Fruit fly (Drosophila melanogaster): ENCODE results near the gene SoYb.

SoYb gene

DNA sequence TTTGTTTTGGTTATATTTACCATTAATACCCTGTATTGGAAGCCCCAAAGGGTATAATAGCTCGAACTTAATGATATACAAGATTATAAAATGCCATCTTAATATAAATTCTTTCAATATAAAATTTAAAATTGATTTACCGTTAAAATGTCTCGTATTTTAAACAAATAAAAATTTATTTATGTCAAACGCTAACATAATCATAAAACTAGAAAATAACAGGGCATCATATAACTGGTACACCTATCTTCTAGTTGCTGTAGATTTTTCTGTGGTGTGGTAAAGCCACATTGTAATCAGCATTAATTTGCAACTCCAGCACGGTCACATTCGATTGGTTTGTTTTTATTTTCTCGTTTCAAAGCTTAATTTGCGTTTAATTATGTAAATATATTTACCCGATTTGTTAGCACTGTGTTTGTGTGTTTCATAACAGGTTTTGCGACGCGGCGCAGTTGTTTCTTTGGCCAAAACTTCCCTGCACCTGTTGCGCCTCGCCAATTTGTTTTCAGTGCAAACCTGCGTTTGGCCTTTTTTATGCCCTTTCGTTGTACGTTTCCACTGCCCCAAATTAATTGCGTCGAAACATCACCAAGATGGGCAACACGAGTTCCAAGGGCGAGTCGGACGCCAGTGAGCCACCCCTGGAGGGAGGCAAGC is 45.4 kb downstream of the SoYb start, which contains the start of the genes CG4658 and CG5846 (continued):
- TF ChIP-seq fd59A (GFP tag; optimal IDR thresholded peaks at IDR 0.05) (peak; percentile 74), CG6854 (GFP tag; optimal IDR thresholded peaks at IDR 0.05) (peak; percentile 40), CG8319 (GFP tag; optimal IDR thresholded peaks at IDR 0.05) (peak; percentile 79), dsx (GFP tag; optimal IDR thresholded peaks at IDR 0.05; ENCODE audit: poor library complexity, severe bottlenecking) (peak; percentile 94), cyc (GFP tag; optimal IDR thresholded peaks at IDR 0.05) (peak; percentile 92), Eip93F (GFP tag; optimal IDR thresholded peaks at IDR 0.05) (no peak), Hr39 (GFP tag; optimal IDR thresholded peaks at IDR 0.05) (peak; percentile 90), Blimp-1 (GFP tag; optimal IDR thresholded peaks at IDR 0.05) (peak; percentile 60), CG4318 (GFP tag; optimal IDR thresholded peaks at IDR 0.05) (no peak), CG11902 (GFP tag; optimal IDR thresholded peaks at IDR 0.05) (peak; percentile 84), CG10669 (GFP tag; optimal IDR thresholded peaks at IDR 0.05) (peak; percentile 90)

DNA sequence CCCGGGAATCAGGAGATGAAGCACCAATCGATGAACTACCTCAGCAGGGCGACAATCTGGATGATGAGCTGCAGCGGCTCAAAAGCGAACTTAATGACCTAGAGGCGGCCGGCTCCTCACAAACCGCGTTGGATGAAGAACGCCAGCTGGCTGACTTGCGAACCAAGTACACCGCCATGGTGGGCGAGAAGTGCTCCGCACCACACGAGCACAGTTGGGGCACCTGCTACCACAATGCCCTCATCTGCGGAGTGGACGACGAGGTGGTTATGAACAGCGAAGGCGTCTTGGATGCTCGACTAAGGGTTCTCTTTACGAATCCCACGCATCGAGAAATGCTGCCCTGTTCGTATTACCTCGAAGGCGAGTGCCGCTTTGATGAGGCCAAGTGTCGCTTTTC is 47.8 kb downstream of the SoYb start:
- TF ChIP-seq vri (GFP tag; optimal IDR thresholded peaks at IDR 0.05), result no peak
- no peak for TF ChIP-seq CG16779 (tag; optimal IDR thresholded peaks at IDR 0.05)
- TF ChIP-seq Hr4 (GFP tag; optimal IDR thresholded peaks at IDR 0.05), result no peak
- no peak for TF ChIP-seq Sox15 (GFP tag; optimal IDR thresholded peaks at IDR 0.05)
- no peak for TF ChIP-seq CG4318 (GFP tag; optimal IDR thresholded peaks at IDR 0.05)
- TF ChIP-seq Met (GFP tag; optimal IDR thresholded peaks at IDR 0.05), result no peak
- no peak for TF ChIP-seq fd85E (GFP tag; optimal IDR thresholded peaks at IDR 0.05)
- TF ChIP-seq esn (GFP tag; optimal IDR thresholded peaks at IDR 0.05), result no peak
- no peak for TF ChIP-seq CG3919 (GFP tag; optimal IDR thresholded peaks at IDR 0.05)
- no peak for TF ChIP-seq Smox (GFP tag; optimal IDR thresholded peaks at IDR 0.05)
- no peak for TF ChIP-seq CG8319 (GFP tag; optimal IDR thresholded peaks at IDR 0.05)
- TF ChIP-seq Hr39 (GFP tag; optimal IDR thresholded peaks at IDR 0.05), result no peak
- TF ChIP-seq salr (GFP tag; optimal IDR thresholded peaks at IDR 0.05), result no peak
- TF ChIP-seq Blimp-1 (GFP tag; optimal IDR thresholded peaks at IDR 0.05), result no peak
- TF ChIP-seq svp (GFP tag), result no peak
- no peak for TF ChIP-seq CG32006 (GFP tag; optimal IDR thresholded peaks at IDR 0.05)
- TF ChIP-seq CG15336 (GFP tag; IDR thresholded peaks at IDR 0.05), result no peak
- no peak for TF ChIP-seq CG3032 (tag; optimal IDR thresholded peaks at IDR 0.05)

DNA sequence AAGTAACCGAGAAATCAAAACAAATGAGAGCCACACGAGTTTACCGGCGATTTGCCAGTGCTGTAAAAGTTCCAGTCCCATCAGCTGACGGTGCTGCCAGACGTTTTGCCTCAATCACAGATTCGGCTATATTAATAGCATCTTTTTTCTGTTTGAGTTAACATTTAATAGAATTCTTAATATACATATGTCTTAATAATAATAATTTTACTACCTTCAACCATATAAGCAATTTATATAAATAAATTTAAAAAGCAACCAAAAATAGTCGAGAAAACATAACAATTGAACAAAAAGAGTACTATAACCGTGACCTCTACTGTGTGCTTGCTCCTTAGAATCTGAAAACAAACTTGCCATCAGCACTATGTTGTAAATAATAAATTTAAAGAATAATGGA is 48.4 kb downstream of the SoYb start, which contains the start of the genes CG13126 and CG4709:
Gene CG13126 (minus strand): TSS at position 63 of the 400 bp plus-strand sequence.
Gene CG4709 (plus strand): TSS at position 207 of the 400 bp plus-strand sequence.
- TF ChIP-seq CG6808 (GFP tag; optimal IDR thresholded peaks at IDR 0.05), result peak; percentile 87
- peak; percentile 65 for TF ChIP-seq CG1621 (tag; optimal IDR thresholded peaks at IDR 0.05)
- TF ChIP-seq CG32006 (GFP tag; optimal IDR thresholded peaks at IDR 0.05), result peak; percentile 90
- peak; percentile 89 for TF ChIP-seq OdsH (GFP tag; optimal IDR thresholded peaks at IDR 0.05)
- TF ChIP-seq CG6792 (GFP tag; optimal IDR thresholded peaks at IDR 0.05), result peak; percentile 86
- TF ChIP-seq CG3032 (tag; optimal IDR thresholded peaks at IDR 0.05), result peak; percentile 96
- peak; percentile 88 for TF ChIP-seq CG7368 (GFP tag; optimal IDR thresholded peaks at IDR 0.05)
- TF ChIP-seq CG10669 (GFP tag; optimal IDR thresholded peaks at IDR 0.05), result peak; percentile 90
- TF ChIP-seq CG11294 (GFP tag; IDR thresholded peaks at IDR 0.05), result peak; percentile 82
- TF ChIP-seq fd85E (GFP tag; optimal IDR thresholded peaks at IDR 0.05), result peak; percentile 67
- peak; percentile 85 for TF ChIP-seq Sox102F (GFP tag; optimal IDR thresholded peaks at IDR 0.05)
- TF ChIP-seq Eip75B (GFP tag; optimal IDR thresholded peaks at IDR 0.05), result peak; percentile 78
- TF ChIP-seq salr (GFP tag; optimal IDR thresholded peaks at IDR 0.05), result peak; percentile 61 to 75
- peak; percentile 90 for TF ChIP-seq esn (GFP tag; optimal IDR thresholded peaks at IDR 0.05)
- TF ChIP-seq vri (GFP tag; optimal IDR thresholded peaks at IDR 0.05), result peak; percentile 87
- peak; percentile 74 for TF ChIP-seq lz (GFP tag; optimal IDR thresholded peaks at IDR 0.05)
- TF ChIP-seq fd59A (GFP tag; optimal IDR thresholded peaks at IDR 0.05), result peak; percentile 59
- TF ChIP-seq CG16779 (tag; optimal IDR thresholded peaks at IDR 0.05), result peak; percentile 80
- TF ChIP-seq dsx (GFP tag; optimal IDR thresholded peaks at IDR 0.05; ENCODE audit: poor library complexity, severe bottlenecking), result peak; percentile 96
- TF ChIP-seq Sox15 (GFP tag; optimal IDR thresholded peaks at IDR 0.05), result peak; percentile 59
- peak; percentile 86 for TF ChIP-seq CG11762 (GFP tag; optimal IDR thresholded peaks at IDR 0.05; ENCODE audit: insufficient read depth)
- TF ChIP-seq ss (GFP tag; optimal IDR thresholded peaks at IDR 0.05), result peak; percentile 86 to 89
- TF ChIP-seq cyc (GFP tag; optimal IDR thresholded peaks at IDR 0.05), result peak; percentile 86
- peak; percentile 93 for TF ChIP-seq acj6 (GFP tag; optimal IDR thresholded peaks at IDR 0.05)
- peak; percentile 67 for TF ChIP-seq fkh (GFP tag; optimal IDR thresholded peaks at IDR 0.05)
- peak; percentile 65 for TF ChIP-seq Eip93F (GFP tag; optimal IDR thresholded peaks at IDR 0.05)
- TF ChIP-seq CG31627 (GFP tag; optimal IDR thresholded peaks at IDR 0.05), result peak; percentile 65
- peak; percentile 64 for TF ChIP-seq Hr39 (GFP tag; optimal IDR thresholded peaks at IDR 0.05)
- TF ChIP-seq CG11902 (GFP tag; optimal IDR thresholded peaks at IDR 0.05), result peak; percentile 75
- TF ChIP-seq dac (GFP tag; optimal IDR thresholded peaks at IDR 0.05), result peak; percentile 65
- TF ChIP-seq CG8632 (GFP tag; optimal IDR thresholded peaks at IDR 0.05), result peak; percentile 85
- peak; percentile 84 for TF ChIP-seq CG9139 (GFP tag; optimal IDR thresholded peaks at IDR 0.05)
- TF ChIP-seq Met (GFP tag; optimal IDR thresholded peaks at IDR 0.05), result peak; percentile 83
- peak; percentile 90 for TF ChIP-seq achi (GFP tag; optimal IDR thresholded peaks at IDR 0.05)

All from whole organism, prepupa.